Fruit fly (Drosophila melanogaster): ENCODE data around the gene pasha.

dm6 chr3R:31662757-31663156, 45.0 kb downstream of the pasha start:
- no peak for TF ChIP-seq gce (GFP tag; IDR thresholded peaks at IDR 0.05)
- TF ChIP-seq nau (GFP tag; optimal IDR thresholded peaks at IDR 0.05), result no peak
- no peak for TF ChIP-seq dysf (GFP tag; IDR thresholded peaks at IDR 0.05)
- TF ChIP-seq MBD-R2 (GFP tag; IDR thresholded peaks at IDR 0.05), result no peak
- TF ChIP-seq dmrt11E (tag; optimal IDR thresholded peaks at IDR 0.05), result no peak
- TF ChIP-seq B-H2 (GFP tag; optimal IDR thresholded peaks at IDR 0.05), result no peak
- TF ChIP-seq CG4707 (GFP tag; optimal IDR thresholded peaks at IDR 0.05), result no peak
- no peak for TF ChIP-seq ewg (GFP tag; optimal IDR thresholded peaks at IDR 0.05)
- no peak for TF ChIP-seq CG11696 (GFP tag; IDR thresholded peaks at IDR 0.05)
- TF ChIP-seq CG7556 (GFP tag; optimal IDR thresholded peaks at IDR 0.05), result no peak
- no peak for TF ChIP-seq Doc3 (GFP tag; IDR thresholded peaks at IDR 0.05; ENCODE audit: partially characterized antibody)

Data from whole organism, embryonic.